4 worm cellular contexts compared by ENCODE assay signal in the genomic region with DNA sequence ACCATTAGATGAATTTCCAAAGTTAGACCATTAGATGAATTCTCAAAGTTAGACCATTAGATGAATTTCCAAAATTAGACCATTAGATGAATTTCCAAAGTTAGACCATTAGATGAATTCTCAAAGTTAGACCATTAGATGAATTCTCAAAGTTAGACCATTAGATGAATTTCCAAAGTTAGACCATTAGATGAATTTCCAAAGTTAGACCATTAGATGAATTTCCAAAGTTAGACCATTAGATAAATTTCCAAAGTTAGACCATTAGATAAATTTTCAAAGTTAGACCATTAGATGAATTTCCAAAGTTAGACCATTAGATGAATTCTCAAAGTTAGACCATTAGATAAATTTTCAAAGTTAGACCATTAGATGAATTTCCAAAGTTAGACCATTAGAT.
TF ChIP-seq lines count a peak whose summit lies in the region.
"Not testable (repeated sequence)": the region's sequence is repeated elsewhere in the genome, so short reads cannot be mapped to it uniquely, and the experiment has no call there.

No protein-coding gene starts in this region.

TF ChIP-seq in whole organism, early embryonic, 17 proteins besides CTCF, POLR2A, EP300 and RAD21:
- TF ChIP-seq tbx-37 (GFP tag; conservative IDR thresholded peaks at IDR 0.05; lab: Robert Waterston, UW): peak; percentile 90
- peak; percentile 89 for TF ChIP-seq sea-1 (GFP tag; conservative IDR thresholded peaks at IDR 0.05; lab: Robert Waterston, UW)
- TF ChIP-seq scrt-1 (GFP tag; IDR thresholded peaks at IDR 0.05; lab: Robert Waterston, UW): peak; percentile 81
- peak; percentile 99 for TF ChIP-seq tbx-11 (GFP tag; IDR thresholded peaks at IDR 0.05; lab: Robert Waterston, UW)

TF ChIP-seq in whole organism, late embryonic, 69 proteins besides CTCF, POLR2A, EP300 and RAD21:
- TF ChIP-seq unc-3 (GFP tag; conservative IDR thresholded peaks at IDR 0.05; lab: Robert Waterston, UW) (peak; percentile 88), sox-2 (GFP tag; IDR thresholded peaks at IDR 0.05; lab: Robert Waterston, UW) (peak; percentile 96), ceh-45 (GFP tag; IDR thresholded peaks at IDR 0.05; lab: Robert Waterston, UW) (peak; percentile 92), hlh-13 (GFP tag; optimal IDR thresholded peaks at IDR 0.05; lab: Kevin White, UChicago) (peak; percentile 40)
- TF ChIP-seq unc-3 (tag; optimal IDR thresholded peaks at IDR 0.05; lab: Kevin White, UChicago): not testable (repeated sequence)

TF ChIP-seq in whole organism, midembryonic, 9 proteins besides CTCF, POLR2A, EP300 and RAD21:
- TF ChIP-seq ztf-23 (GFP tag; IDR thresholded peaks at IDR 0.05; lab: Robert Waterston, UW) (peak; percentile 98), flt-1 (GFP tag; IDR thresholded peaks at IDR 0.05; lab: Robert Waterston, UW) (peak; percentile 88), tab-1 (GFP tag; IDR thresholded peaks at IDR 0.05; lab: Robert Waterston, UW) (peak; percentile 85), ref-1 (GFP tag; conservative IDR thresholded peaks at IDR 0.05; lab: Robert Waterston, UW) (peak; percentile 99), ztf-29 (GFP tag; IDR thresholded peaks at IDR 0.05; lab: Robert Waterston, UW) (peak; percentile 57; the same call in 1 of the 2 replicates), klf-2 (GFP tag; conservative IDR thresholded peaks at IDR 0.05; lab: Robert Waterston, UW) (peak; percentile 98)

TF ChIP-seq in whole organism, young adult, 124 proteins besides CTCF, POLR2A, EP300 and RAD21:
- TF ChIP-seq egrh-3 (GFP tag; IDR thresholded peaks at IDR 0.05; lab: Robert Waterston, UW): peak; percentile 92
